Fruit fly (Drosophila melanogaster) whole organism, embryonic: Measurements from ENCODE around the gene wek.
A peak's percentile ranks its signal among the peaks of the same experiment; 100 is the strongest.

Experiments used
- Bgb ChIP-seq: fragments of 200-800 bp; sonication (Bioruptor generic); IDR thresholded peaks from 2 replicates; pipeline ENCODE4 v1.3.6; 2022; ENCODE audit warnings: missing biosample characterization, missing genetic modification characterization; ENCODE audit not compliant: partially characterized antibody
- CG10209 ChIP-seq: fragments of 200-800 bp; sonication (Bioruptor generic); optimal IDR thresholded peaks from 3 replicates; lab custom pipeline; 2017; ENCODE audit warnings: missing biosample characterization, mild to moderate bottlenecking, missing genetic modification characterization, missing genetic modification reagents
- CG10267 ChIP-seq: fragments of 200-800 bp; sonication (Bioruptor generic); optimal IDR thresholded peaks from 2 replicates; lab custom pipeline; 2018; ENCODE audit warnings: missing biosample characterization, mild to moderate bottlenecking, missing genetic modification characterization, moderate library complexity
- CG10979 ChIP-seq: fragments of 200-800 bp; sonication (Bioruptor generic); optimal IDR thresholded peaks from 2 replicates; lab custom pipeline; 2018; ENCODE audit warnings: missing biosample characterization, mild to moderate bottlenecking, missing genetic modification characterization, moderate library complexity
- CG12391 ChIP-seq: fragments of 200-800 bp; sonication (Bioruptor generic); optimal IDR thresholded peaks from 3 replicates; lab custom pipeline; 2018; ENCODE audit warnings: missing biosample characterization, mild to moderate bottlenecking, missing genetic modification characterization, moderate library complexity
- CG12744 ChIP-seq: fragments of 200-800 bp; sonication (Bioruptor generic); optimal IDR thresholded peaks from 2 replicates; lab custom pipeline; 2016; ENCODE audit warnings: missing biosample characterization, missing genetic modification characterization
- CG14710 ChIP-seq: fragments of 200-800 bp; sonication (Bioruptor generic); optimal IDR thresholded peaks from 3 replicates; lab custom pipeline; 2019; ENCODE audit warnings: missing biosample characterization, mild to moderate bottlenecking, missing genetic modification characterization, moderate library complexity
- CG15514 ChIP-seq: fragments of 200-800 bp; sonication (Bioruptor generic); optimal IDR thresholded peaks from 3 replicates; lab custom pipeline; 2017; ENCODE audit warnings: missing biosample characterization, missing genetic modification characterization, mild to moderate bottlenecking, moderate library complexity, missing genetic modification reagents
- CG15696 ChIP-seq: fragments of 200-800 bp; sonication (Bioruptor generic); optimal IDR thresholded peaks from 2 replicates; lab custom pipeline; 2019; ENCODE audit warnings: missing biosample characterization, mild to moderate bottlenecking, missing genetic modification characterization, moderate library complexity
- CG17802 ChIP-seq: fragments of 200-800 bp; sonication (Bioruptor generic); optimal IDR thresholded peaks from 2 replicates; lab custom pipeline; 2018; ENCODE audit warnings: missing biosample characterization, mild to moderate bottlenecking, missing genetic modification characterization, moderate library complexity
- CG18262 ChIP-seq: fragments of 200-800 bp; optimal IDR thresholded peaks from 3 replicates; lab custom pipeline; 2019; ENCODE audit warnings: missing biosample characterization, mild to moderate bottlenecking, missing genetic modification characterization, moderate library complexity
- CG2712 ChIP-seq: fragments of 200-800 bp; optimal IDR thresholded peaks from 3 replicates; lab custom pipeline; 2019; ENCODE audit warnings: missing biosample characterization, mild to moderate bottlenecking, missing genetic modification characterization, moderate library complexity
- CG5245 ChIP-seq: fragments of 200-800 bp; sonication (Bioruptor generic); optimal IDR thresholded peaks from 3 replicates; lab custom pipeline; 2016; ENCODE audit warnings: missing biosample characterization, missing genetic modification characterization
- CG6765 ChIP-seq: fragments of 200-800 bp; sonication (Bioruptor generic); optimal IDR thresholded peaks from 3 replicates; lab custom pipeline; 2017; ENCODE audit warnings: missing biosample characterization, mild to moderate bottlenecking, missing genetic modification characterization
- CG8924 ChIP-seq: fragments of 200-800 bp; optimal IDR thresholded peaks from 3 replicates; lab custom pipeline; 2019; ENCODE audit warnings: missing biosample characterization, mild to moderate bottlenecking, missing genetic modification characterization, moderate library complexity
- CG9727 ChIP-seq: fragments of 200-800 bp; sonication (Bioruptor generic); optimal IDR thresholded peaks from 3 replicates; lab custom pipeline; 2017; ENCODE audit warnings: missing biosample characterization, mild to moderate bottlenecking, missing genetic modification characterization
- Camta ChIP-seq: fragments of 200-800 bp; sonication (Bioruptor generic); optimal IDR thresholded peaks from 2 replicates; lab custom pipeline; 2016; ENCODE audit warnings: missing biosample characterization, missing genetic modification characterization
- Dip2 ChIP-seq: fragments of 200-800 bp; sonication (Bioruptor generic); IDR thresholded peaks from 2 replicates; pipeline ENCODE4 v1.3.6; 2022; ENCODE audit warnings: missing biosample characterization, missing genetic modification characterization
- E2f2 ChIP-seq: fragments of 200-800 bp; sonication (Bioruptor generic); IDR thresholded peaks from 2 replicates; pipeline ENCODE4 v1.3.6; 2022; ENCODE audit warnings: missing biosample characterization, missing genetic modification characterization
- ERR ChIP-seq: fragments of 200-800 bp; sonication (Bioruptor generic); optimal IDR thresholded peaks from 2 replicates; lab custom pipeline; 2016; ENCODE audit warnings: missing biosample characterization, missing genetic modification characterization
- Ets65A ChIP-seq: fragments of 200-800 bp; sonication (Bioruptor generic); peaks from one replicate; lab custom pipeline; 2016; ENCODE audit warnings: missing biosample characterization, missing genetic modification characterization
- Fer2 ChIP-seq: fragments of 200-800 bp; sonication (Bioruptor generic); optimal IDR thresholded peaks from 2 replicates; lab custom pipeline; 2018; ENCODE audit warnings: missing biosample characterization, mild to moderate bottlenecking, missing genetic modification characterization, moderate library complexity
- Hr3 ChIP-seq: fragments of 200-800 bp; sonication (Bioruptor generic); optimal IDR thresholded peaks from 3 replicates; lab custom pipeline; 2016; ENCODE audit warnings: missing biosample characterization, missing genetic modification characterization
- TFAM ChIP-seq: fragments of 200-800 bp; sonication (Bioruptor generic); optimal IDR thresholded peaks from 2 replicates; lab custom pipeline; 2017; ENCODE audit warnings: missing biosample characterization, missing genetic modification characterization, inconsistent platforms
- Xrp1 ChIP-seq: fragments of 200-800 bp; sonication (Bioruptor generic); IDR thresholded peaks from 2 replicates; pipeline ENCODE4 v1.3.6; 2022; ENCODE audit warnings: missing biosample characterization, missing genetic modification characterization
- YL-1 ChIP-seq: fragments of 200-800 bp; sonication (Bioruptor generic); optimal IDR thresholded peaks from 3 replicates; lab custom pipeline; 2017; ENCODE audit warnings: missing biosample characterization, mild to moderate bottlenecking, missing genetic modification characterization
- ac ChIP-seq: fragments of 200-800 bp; sonication (Bioruptor generic); optimal IDR thresholded peaks from 3 replicates; lab custom pipeline; 2017; ENCODE audit warnings: missing biosample characterization, mild to moderate bottlenecking, missing genetic modification characterization
- ara ChIP-seq: fragments of 200-800 bp; sonication (Bioruptor generic); IDR thresholded peaks from 2 replicates; pipeline ENCODE4 v1.3.6; 2022; ENCODE audit warnings: missing biosample characterization, missing genetic modification characterization
- ato ChIP-seq: fragments of 200-800 bp; sonication (Bioruptor generic); IDR thresholded peaks from 2 replicates; pipeline ENCODE4 v1.3.6; 2022; ENCODE audit warnings: missing biosample characterization, missing genetic modification characterization; ENCODE audit not compliant: partially characterized antibody
- corto ChIP-seq: fragments of 200-800 bp; sonication (Bioruptor generic); optimal IDR thresholded peaks from 2 replicates; lab custom pipeline; 2016; ENCODE audit warnings: missing biosample characterization, mild to moderate bottlenecking, missing genetic modification characterization, moderate library complexity
- dan ChIP-seq: fragments of 200-800 bp; sonication (Bioruptor generic); IDR thresholded peaks from 2 replicates; pipeline ENCODE4 v1.3.6; 2022; ENCODE audit warnings: missing biosample characterization, missing genetic modification characterization
- fu2 ChIP-seq: fragments of 200-800 bp; sonication (Bioruptor generic); optimal IDR thresholded peaks from 2 replicates; lab custom pipeline; 2016; ENCODE audit warnings: missing biosample characterization, missing genetic modification characterization
- mam ChIP-seq: fragments of 200-800 bp; sonication (Bioruptor generic); optimal IDR thresholded peaks from 3 replicates; lab custom pipeline; 2016; ENCODE audit warnings: missing biosample characterization, missing genetic modification characterization
- otp ChIP-seq: fragments of 200-800 bp; sonication (Bioruptor generic); IDR thresholded peaks from 3 replicates; pipeline ENCODE4, ENCODE4 v1.3.6; 2022; ENCODE audit warnings: missing biosample characterization, missing genetic modification characterization
- sens ChIP-seq: fragments of 200-800 bp; sonication (Bioruptor generic); peaks from one replicate; lab custom pipeline; 2016; ENCODE audit warnings: missing biosample characterization, missing genetic modification characterization
- sens-2 ChIP-seq: fragments of 200-800 bp; sonication (Bioruptor generic); IDR thresholded peaks from 2 replicates; pipeline ENCODE4 v1.3.6; 2022; ENCODE audit warnings: missing biosample characterization, missing genetic modification characterization
- slbo ChIP-seq: fragments of 200-800 bp; sonication (Bioruptor generic); IDR thresholded peaks from 2 replicates; pipeline ENCODE4 v1.3.6; 2022; ENCODE audit warnings: missing biosample characterization, missing genetic modification characterization
- stc ChIP-seq: fragments of 200-800 bp; sonication (Bioruptor generic); IDR thresholded peaks from 2 replicates; pipeline ENCODE4 v1.3.6; 2022; ENCODE audit warnings: missing biosample characterization, missing genetic modification characterization
- tll ChIP-seq, 2 experiments: fragments of 200-800 bp in 1 of 2; fragments of >200 bp in 1 of 2; sonication (Bioruptor generic) in 1 of 2; optimal IDR thresholded peaks; 2 replicates each; lab custom pipeline; 2017 to 2019; ENCODE audit warnings: missing biosample characterization in 2 of 2, missing genetic modification characterization in 2 of 2, mild to moderate bottlenecking in 1 of 2, moderate library complexity in 1 of 2
- trh ChIP-seq: fragments of 200-800 bp; sonication (Bioruptor generic); optimal IDR thresholded peaks from 2 replicates; lab custom pipeline; 2016; ENCODE audit warnings: missing biosample characterization, missing genetic modification characterization
- ttk ChIP-seq: fragments of 200-800 bp; sonication (Bioruptor generic); IDR thresholded peaks from 2 replicates; pipeline ENCODE4 v2.1.2; 2022; ENCODE audit warnings: missing biosample characterization, missing genetic modification characterization
- twi ChIP-seq: fragments of 200-800 bp; optimal IDR thresholded peaks from 2 replicates; lab custom pipeline; 2019; ENCODE audit warnings: missing biosample characterization, mild to moderate bottlenecking, missing genetic modification characterization, moderate library complexity
- zf30C ChIP-seq: fragments of 200-800 bp; sonication (Bioruptor generic); optimal IDR thresholded peaks from 3 replicates; lab custom pipeline; 2018; ENCODE audit warnings: missing biosample characterization, mild to moderate bottlenecking, missing genetic modification characterization

The wek gene

dm6 chr2L:15741418-15741817 lies 26.7 kb downstream of the wek start (continued):
- no peak for TF ChIP-seq slbo (GFP tag; lab: Robert Waterston, UW)
- TF ChIP-seq CG6765 (GFP tag; lab: Kevin White, UChicago): no peak
- peak; percentile 64 for TF ChIP-seq Xrp1 (GFP tag; lab: Robert Waterston, UW)
- TF ChIP-seq Dip2 (GFP tag; lab: Robert Waterston, UW): no peak
- no peak for TF ChIP-seq CG15514
- no peak; the same call in 1 of the 2 replicates for TF ChIP-seq dan (GFP tag; lab: Robert Waterston, UW)
- TF ChIP-seq sens: peak; percentile 94
- no peak for TF ChIP-seq corto (GFP tag; lab: Kevin White, UChicago)
- TF ChIP-seq Fer2 (tag; lab: Kevin White, UChicago): no peak
- no peak for TF ChIP-seq ato (GFP tag; lab: Robert Waterston, UW)
- TF ChIP-seq E2f2 (GFP tag; lab: Robert Waterston, UW): no peak
- no peak for TF ChIP-seq CG10209 (GFP tag; lab: Kevin White, UChicago)
- TF ChIP-seq zf30C: peak; percentile 71
- TF ChIP-seq CG12391 (tag; lab: Kevin White, UChicago): no peak
- no peak for TF ChIP-seq CG5245 (GFP tag; lab: Kevin White, UChicago)
- TF ChIP-seq CG14710 (tag; lab: Kevin White, UChicago): peak; percentile 20
- TF ChIP-seq CG2712 (tag; lab: Kevin White, UChicago): peak; percentile 31
- peak; percentile 34 for TF ChIP-seq CG10979 (tag; lab: Kevin White, UChicago)
- no peak for TF ChIP-seq TFAM (GFP tag; lab: Kevin White, UChicago)
- TF ChIP-seq Bgb: no peak
- no peak for TF ChIP-seq YL-1 (GFP tag; lab: Kevin White, UChicago)
- TF ChIP-seq mam (GFP tag; lab: Kevin White, UChicago): no peak
- peak; percentile 49 for TF ChIP-seq ara (GFP tag; lab: Robert Waterston, UW)
- TF ChIP-seq CG10267 (tag; lab: Kevin White, UChicago): peak; percentile 35
- no peak for TF ChIP-seq Hr3
- no peak for TF ChIP-seq CG8924 (tag; lab: Kevin White, UChicago)
- TF ChIP-seq CG9727 (GFP tag; lab: Kevin White, UChicago): peak; percentile 44
- TF ChIP-seq otp: 0 out of 3 replicates have a peak, but pooled peaks have one; percentile 44
- no peak for TF ChIP-seq CG12744 (GFP tag; lab: Kevin White, UChicago)
- no peak for TF ChIP-seq ERR (GFP tag; lab: Kevin White, UChicago)
- peak; percentile 33 for TF ChIP-seq CG18262 (tag; lab: Kevin White, UChicago)
- no peak for TF ChIP-seq CG17802 (tag; lab: Kevin White, UChicago)
- no peak for TF ChIP-seq stc (GFP tag; lab: Robert Waterston, UW)
- peak; percentile 90 for TF ChIP-seq ac
- peak; percentile 69 for TF ChIP-seq CG15696 (tag; lab: Kevin White, UChicago)

DNA sequence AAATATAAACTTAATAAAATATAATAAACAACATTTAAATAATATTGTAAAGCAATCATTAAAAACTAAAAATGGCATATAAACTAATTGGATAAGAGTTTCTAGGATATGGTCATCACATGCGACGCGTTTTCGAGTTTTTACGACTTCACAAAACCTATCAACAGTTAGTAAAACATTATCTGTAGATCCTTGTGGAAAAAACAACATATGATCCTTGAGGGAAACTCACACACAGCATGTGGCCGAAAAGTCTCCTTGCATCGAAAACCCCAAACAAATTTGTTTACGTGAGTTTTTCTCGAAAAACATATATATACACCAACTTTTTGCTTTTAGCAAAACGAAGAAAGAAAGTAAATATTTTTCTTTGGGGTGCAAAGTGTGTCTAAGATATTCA lies 27.2 kb downstream of the wek start:
- TF ChIP-seq sens-2 (GFP tag; lab: Robert Waterston, UW) (no peak), fu2 (GFP tag; lab: Kevin White, UChicago) (no peak), ttk (GFP tag; lab: Robert Waterston, UW) (no peak), Camta (no peak), Ets65A (peak; percentile 16), E2f2 (GFP tag; lab: Robert Waterston, UW) (no peak), trh (GFP tag; lab: Kevin White, UChicago) (no peak), twi (tag; lab: Kevin White, UChicago) (peak; percentile 91), tll (GFP tag; optimal IDR thresholded peaks at IDR 0.05; lab: Kevin White, UChicago) (peak in 1 of 2 experiments; percentile 66)
